Worm (Caenorhabditis elegans) whole organism, L4 larva: Measurements from ENCODE around the gene H02F09.3.

Experiments used
- D1046.2 ChIP-seq: fragments of 200-800 bp; sonication (Bioruptor generic); IDR thresholded peaks from 2 replicates; pipeline ENCODE4 v1.3.6; 2022; ENCODE audit warnings: missing genetic modification characterization, missing compliant biosample characterization
- ZK337.2 ChIP-seq: fragments of 200-800 bp; sonication (Bioruptor generic); IDR thresholded peaks from 2 replicates; pipeline ENCODE4 v1.3.6; 2022; ENCODE audit warnings: missing genetic modification reagents, missing genetic modification characterization, missing compliant biosample characterization
- arid-1 ChIP-seq: fragments of 200-800 bp; sonication (Bioruptor generic); conservative IDR thresholded peaks from 2 replicates; pipeline ENCODE4 v1.3.6; 2022; ENCODE audit warnings: missing genetic modification reagents, missing genetic modification characterization, missing compliant biosample characterization
- ceh-82 ChIP-seq: sonication (generic microtip); optimal IDR thresholded peaks from 2 replicates; lab custom pipeline; 2017; ENCODE audit warnings: missing biosample characterization, missing genetic modification characterization
- ces-1 ChIP-seq: fragments of 150-350 bp; sonication (generic microtip); optimal IDR thresholded peaks from 4 replicates; lab custom pipeline; 2014; ENCODE audit warnings: missing biosample characterization, missing genetic modification reagents, missing genetic modification characterization
- dmd-9 ChIP-seq: fragments of 200-800 bp; sonication (Bioruptor generic); IDR thresholded peaks from 2 replicates; pipeline ENCODE4 v1.3.6; 2022; ENCODE audit warnings: missing genetic modification reagents, missing genetic modification characterization, missing compliant biosample characterization
- dpl-1 ChIP-seq: fragments of 150-350 bp; optimal IDR thresholded peaks from 2 replicates; lab custom pipeline; 2014; ENCODE audit warnings: missing biosample characterization, missing genetic modification reagents, missing genetic modification characterization
- fkh-10 ChIP-seq: fragments of 150-350 bp; optimal IDR thresholded peaks from 2 replicates; lab custom pipeline; 2014; ENCODE audit warnings: missing biosample characterization, missing genetic modification reagents, missing genetic modification characterization
- hif-1 ChIP-seq, 2 experiments: sonication (generic microtip); optimal IDR thresholded peaks; 2 replicates each; lab custom pipeline; 2016 to 2017; ENCODE audit warnings: missing compliant biosample characterization in 2 of 2, missing genetic modification characterization in 2 of 2, missing genetic modification reagents in 2 of 2, missing genotype in 2 of 2, mild to moderate bottlenecking in 1 of 2
- mdl-1 ChIP-seq, 2 experiments: fragments of 150-350 bp in 1 of 2; sonication (generic microtip) in 1 of 2; optimal IDR thresholded peaks; 2 replicates each; lab custom pipeline; 2014 to 2017; ENCODE audit warnings: missing biosample characterization in 2 of 2, missing genetic modification characterization in 2 of 2
- snpc-4 ChIP-seq: fragments of 150-350 bp; optimal IDR thresholded peaks from 2 replicates; lab custom pipeline; 2014; ENCODE audit warnings: missing biosample characterization, missing genetic modification characterization
- unc-62 ChIP-seq, 3 experiments: fragments of 150-350 bp in 1 of 3; sonication (generic microtip); optimal IDR thresholded peaks in 2 of 3; peaks in 1 of 3; 1 replicate in 1 of 3; 2 replicates in 2 of 3; lab custom pipeline; 2014 to 2017; ENCODE audit warnings: missing biosample characterization in 3 of 3, missing genetic modification characterization in 3 of 3, missing genetic modification reagents in 3 of 3, missing genotype in 1 of 3

ce11 chrX:1602548-1602947 lies 34.1 kb downstream of the H02F09.3 start:
- no peak for TF ChIP-seq ceh-82 (tag; lab: Kevin White, UChicago)
- TF ChIP-seq snpc-4: no peak
- TF ChIP-seq fkh-10: no peak
- TF ChIP-seq hif-1 (tag; optimal IDR thresholded peaks at IDR 0.05; lab: Kevin White, UChicago): no peak
- TF ChIP-seq dmd-9 (GFP tag; lab: Robert Waterston, UW): no peak
- no peak for TF ChIP-seq unc-62 (GFP tag; optimal IDR thresholded peaks at IDR 0.05 in 1 of 2; lab: Kevin White, UChicago)
- TF ChIP-seq unc-62 (tag; optimal IDR thresholded peaks at IDR 0.05; lab: Kevin White, UChicago): no peak
- no peak for TF ChIP-seq dpl-1 (GFP tag; lab: Kevin White, UChicago)
- TF ChIP-seq mdl-1 (tag; optimal IDR thresholded peaks at IDR 0.05; lab: Kevin White, UChicago): no peak
- TF ChIP-seq ZK337.2: no peak
- TF ChIP-seq arid-1 (GFP tag; lab: Robert Waterston, UW): no peak
- TF ChIP-seq ces-1 (GFP tag; lab: Kevin White, UChicago): no peak
- no peak for TF ChIP-seq D1046.2
